Worm (Caenorhabditis elegans): ENCODE data around the gene Y56A3A.31.
A peak's percentile ranks its signal among the peaks of the same experiment; 100 is the strongest.

Gene Y56A3A.31

ce11 chrIII:12034311-12034710, 60.0 kb downstream of the Y56A3A.31 start:
- TF ChIP-seq zfh-2 (GFP tag; conservative IDR thresholded peaks at IDR 0.05), result peak; percentile 90
- no peak for TF ChIP-seq ceh-27 (GFP tag; optimal IDR thresholded peaks at IDR 0.05)
- peak; percentile 81 for TF ChIP-seq egrh-3 (GFP tag; IDR thresholded peaks at IDR 0.05)
- no peak for TF ChIP-seq athp-1 (tag; optimal IDR thresholded peaks at IDR 0.05)

ce11 chrIII:12037217-12037616, 62.9 kb downstream of the Y56A3A.31 start:
- 0 out of 2 replicates have a peak, but pooled peaks have one; percentile 16 for TF ChIP-seq nfyb-1 (GFP tag; IDR thresholded peaks at IDR 0.05)
- peak; percentile 90 for TF ChIP-seq zfh-2 (GFP tag; conservative IDR thresholded peaks at IDR 0.05)
- no peak for TF ChIP-seq attf-3 (GFP tag; conservative IDR thresholded peaks at IDR 0.05)
- peak; percentile 70; the same call in 1 of the 2 replicates for TF ChIP-seq egrh-3 (GFP tag; IDR thresholded peaks at IDR 0.05)
- no peak for TF ChIP-seq madf-3 (GFP tag; IDR thresholded peaks at IDR 0.05)
